Worm (Caenorhabditis elegans) whole organism, L4 larva: Measurements from ENCODE around the gene nlp-59.

Experiments
- T26A8.4 ChIP-seq: fragments of 200-800 bp; sonication (Bioruptor generic); IDR thresholded peaks from 2 replicates; pipeline ENCODE4 v1.3.6; 2022; ENCODE audit warnings: missing genetic modification characterization, missing compliant biosample characterization
- ZK337.2 ChIP-seq: fragments of 200-800 bp; sonication (Bioruptor generic); IDR thresholded peaks from 2 replicates; pipeline ENCODE4 v1.3.6; 2022; ENCODE audit warnings: missing genetic modification reagents, missing genetic modification characterization, missing compliant biosample characterization
- nhr-28 ChIP-seq: fragments of 150-350 bp; optimal IDR thresholded peaks from 2 replicates; lab custom pipeline; 2014; ENCODE audit warnings: missing biosample characterization, missing genetic modification characterization

DNA sequence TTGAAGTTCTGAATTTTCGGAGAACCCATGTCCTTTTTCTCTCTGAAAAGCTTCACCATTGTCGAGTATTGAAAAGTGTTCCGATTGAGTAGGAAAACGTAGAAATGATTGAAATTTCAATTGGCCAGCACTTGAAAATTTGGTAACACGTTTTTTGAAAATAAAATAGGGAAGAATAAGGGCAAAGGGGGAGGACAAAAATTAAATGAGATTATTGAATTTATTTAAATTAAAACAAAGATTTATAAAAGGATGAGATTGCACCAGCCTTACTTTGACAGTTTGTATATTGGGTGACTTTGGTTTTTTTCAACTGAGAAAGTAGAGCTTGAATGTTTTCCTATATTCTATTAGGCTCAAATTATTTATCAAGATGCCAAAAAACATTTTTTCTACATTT, 42.9 kb downstream of the nlp-59 start, which contains the start of gene obr-2:
- no peak for TF ChIP-seq nhr-28
- TF ChIP-seq T26A8.4 (GFP tag; lab: Robert Waterston, UW), result no peak
- TF ChIP-seq ZK337.2, result no peak
